Worm (Caenorhabditis elegans): Measurements from ENCODE around the gene dpy-19.

The dpy-19 gene

ce11 chrIII:8667382-8667781 lies at the start of gene dpy-19:
Gene dpy-19 (minus strand): TSS chrIII:8667482.
- TF ChIP-seq unc-62 (GFP tag; optimal IDR thresholded peaks at IDR 0.05), result no peak

- TF ChIP-seq unc-62 (GFP tag; optimal IDR thresholded peaks at IDR 0.05), result no peak
Observed at ce11 chrIII:8716084-8716483, 48.8 kb upstream of the dpy-19 start, which contains the start of gene B0303.14. Gene B0303.14 (minus strand): TSS chrIII:8716184.

- TF ChIP-seq unc-62 (GFP tag; optimal IDR thresholded peaks at IDR 0.05), result no peak
Observed at ce11 chrIII:8712968-8713367, 45.7 kb upstream of the dpy-19 start.

- TF ChIP-seq unc-62 (GFP tag; optimal IDR thresholded peaks at IDR 0.05), result no peak
Observed at ce11 chrIII:8710310-8710709, 43.0 kb upstream of the dpy-19 start, which contains the start of gene B0303.11. Gene B0303.11 (minus strand): TSS chrIII:8710410.

ce11 chrIII:8709735-8710134 lies 42.5 kb upstream of the dpy-19 start:
- no peak for TF ChIP-seq unc-62 (GFP tag; optimal IDR thresholded peaks at IDR 0.05)

- TF ChIP-seq unc-62 (GFP tag; optimal IDR thresholded peaks at IDR 0.05), result no peak
Observed at ce11 chrIII:8704765-8705164, 37.5 kb upstream of the dpy-19 start, which contains the start of gene B0303.16. Gene B0303.16 (plus strand): TSS chrIII:8705065.

- TF ChIP-seq unc-62 (GFP tag; optimal IDR thresholded peaks at IDR 0.05), result no peak
Observed at ce11 chrIII:8700289-8700957, 33.1 kb upstream of the dpy-19 start, which contains the start of the genes sdz-1 and vps-33.1. Gene sdz-1 (minus strand): TSS chrIII:8700339. Gene vps-33.1 (plus strand): TSS chrIII:8700927.

ce11 chrIII:8697268-8697907 lies 30.1 kb upstream of the dpy-19 start:
- no peak for TF ChIP-seq unc-62 (GFP tag; optimal IDR thresholded peaks at IDR 0.05)

ce11 chrIII:8696680-8697079 lies 29.4 kb upstream of the dpy-19 start:
- no peak for TF ChIP-seq unc-62 (GFP tag; optimal IDR thresholded peaks at IDR 0.05)

- no peak for TF ChIP-seq unc-62 (GFP tag; optimal IDR thresholded peaks at IDR 0.05)
Observed at ce11 chrIII:8693322-8693721, 26.0 kb upstream of the dpy-19 start, which contains the start of gene B0303.7. Gene B0303.7 (plus strand): TSS chrIII:8693622.

- TF ChIP-seq unc-62 (GFP tag; optimal IDR thresholded peaks at IDR 0.05), result no peak
Observed at ce11 chrIII:8689655-8690054, 22.4 kb upstream of the dpy-19 start, which contains the start of gene B0303.4. Gene B0303.4 (plus strand): TSS chrIII:8689850.

- TF ChIP-seq unc-62 (GFP tag; optimal IDR thresholded peaks at IDR 0.05), result no peak
Observed at ce11 chrIII:8689143-8689542, 21.9 kb upstream of the dpy-19 start.

- no peak for TF ChIP-seq unc-62 (GFP tag; optimal IDR thresholded peaks at IDR 0.05)
Observed at ce11 chrIII:8688438-8688946, 21.2 kb upstream of the dpy-19 start, which contains the start of gene hadb-1. Gene hadb-1 (minus strand): TSS chrIII:8688488.

- no peak for TF ChIP-seq unc-62 (GFP tag; optimal IDR thresholded peaks at IDR 0.05)
Observed at ce11 chrIII:8685590-8686240, 18.4 kb upstream of the dpy-19 start.

ce11 chrIII:8684421-8684820 lies 17.1 kb upstream of the dpy-19 start, which contains the start of gene anmt-1:
Gene anmt-1 (plus strand): TSS chrIII:8684808.
- no peak for TF ChIP-seq unc-62 (GFP tag; optimal IDR thresholded peaks at IDR 0.05)

ce11 chrIII:8683679-8684263 lies 16.5 kb upstream of the dpy-19 start, which contains the start of gene fli-1:
Gene fli-1 (minus strand): TSS chrIII:8683736.
- no peak for TF ChIP-seq unc-62 (GFP tag; optimal IDR thresholded peaks at IDR 0.05)
